Worm (Caenorhabditis elegans) whole organism, L4/young adult: ENCODE measurements around the gene F26D11.1.

Source experiments
- W03F9.2 ChIP-seq: fragments of 150-350 bp; optimal IDR thresholded peaks from 2 replicates; lab custom pipeline; 2014; ENCODE audit warnings: missing biosample characterization, missing genetic modification characterization
- dao-5 ChIP-seq: sonication (generic microtip); optimal IDR thresholded peaks from 2 replicates; lab custom pipeline; 2016; ENCODE audit warnings: missing genotype, missing genetic modification characterization, moderate library complexity, missing compliant biosample characterization
- him-1 ChIP-seq: sonication (generic microtip); optimal IDR thresholded peaks from 2 replicates; lab custom pipeline; 2016; ENCODE audit warnings: missing genotype, missing genetic modification reagents, missing genetic modification characterization, missing compliant biosample characterization

The F26D11.1 gene

DNA sequence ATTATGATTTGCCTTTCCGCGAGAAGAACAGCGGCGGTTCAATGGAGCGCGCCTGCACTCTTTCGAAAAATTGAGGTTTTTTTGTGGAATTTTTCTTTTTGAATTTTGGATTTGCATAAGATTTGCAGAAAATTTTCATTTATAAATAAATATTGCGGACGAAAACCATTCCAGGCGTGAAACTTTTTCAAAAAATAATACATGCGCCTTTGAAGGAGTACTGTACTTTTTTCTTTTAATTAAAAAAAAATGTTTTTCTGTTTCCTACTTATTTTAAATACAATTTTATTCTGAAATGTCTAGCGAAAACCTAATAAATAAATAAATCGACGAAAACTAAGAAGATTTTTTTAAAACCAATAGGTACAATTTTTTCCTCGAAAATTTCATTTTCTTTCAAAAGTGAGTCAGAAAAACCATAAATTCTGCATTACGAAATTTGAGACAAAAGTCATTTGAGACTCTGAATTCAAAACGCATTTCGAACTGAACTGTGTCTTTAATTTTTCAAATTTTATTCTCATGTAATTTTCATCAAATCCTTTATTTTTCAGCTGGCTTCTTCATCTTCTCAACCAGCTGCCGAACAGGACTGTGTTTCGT lies at the start of gene F26D11.1:
F26D11.1 (plus strand) TSS at position 553 of the 603 bp plus-strand sequence.
- TF ChIP-seq W03F9.2 (tag; lab: Kevin White, UChicago) (no peak), dao-5 (tag; lab: Kevin White, UChicago) (no peak), him-1 (no peak)

DNA sequence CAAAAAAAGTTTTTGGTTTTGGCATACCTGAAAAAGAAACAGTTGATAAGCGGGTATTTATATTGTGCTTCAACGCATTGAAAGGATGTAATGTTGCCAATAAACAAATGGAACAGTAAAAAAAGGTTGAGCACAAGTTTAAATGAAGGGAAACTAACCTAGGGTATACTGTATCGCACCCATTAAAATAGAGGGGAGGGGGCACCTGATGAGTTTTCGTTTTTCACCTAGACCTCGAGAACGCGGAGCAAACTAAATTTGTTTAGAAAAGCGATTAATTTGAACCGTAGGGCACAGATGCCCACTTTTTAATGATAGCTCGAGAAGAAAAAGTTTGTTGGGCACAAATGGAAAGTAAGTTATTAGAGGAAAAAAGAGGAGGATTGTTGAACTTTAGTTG lies 48.3 kb upstream of the F26D11.1 start, which contains the start of gene ncx-10:
ncx-10 (minus strand) TSS at position 101 of the 400 bp plus-strand sequence.
- TF ChIP-seq W03F9.2 (tag; lab: Kevin White, UChicago): no peak
- no peak for TF ChIP-seq him-1

ce11 chrV:7937152-7937551 lies 44.2 kb upstream of the F26D11.1 start, which contains the start of gene srsx-3:
Gene srsx-3 (minus strand): TSS chrV:7937252.
- no peak for TF ChIP-seq dao-5 (tag; lab: Kevin White, UChicago)
- TF ChIP-seq him-1: no peak
- TF ChIP-seq W03F9.2 (tag; lab: Kevin White, UChicago): no peak

ce11 chrV:7940299-7940698 lies 41.0 kb upstream of the F26D11.1 start, which contains the start of gene srt-53:
Gene srt-53 (minus strand): TSS chrV:7940399.
- TF ChIP-seq him-1: no peak
- no peak for TF ChIP-seq dao-5 (tag; lab: Kevin White, UChicago)
- TF ChIP-seq W03F9.2 (tag; lab: Kevin White, UChicago): no peak

ce11 chrV:7943568-7943967 lies 37.8 kb upstream of the F26D11.1 start, which contains the start of gene Y97E10B.1:
Gene Y97E10B.1 (plus strand): TSS chrV:7943868.
- no peak for TF ChIP-seq dao-5 (tag; lab: Kevin White, UChicago)
- no peak for TF ChIP-seq him-1
- TF ChIP-seq W03F9.2 (tag; lab: Kevin White, UChicago): no peak

ce11 chrV:7946229-7946628 lies 35.1 kb upstream of the F26D11.1 start:
- no peak for TF ChIP-seq W03F9.2 (tag; lab: Kevin White, UChicago)
- no peak for TF ChIP-seq him-1
- no peak for TF ChIP-seq dao-5 (tag; lab: Kevin White, UChicago)

ce11 chrV:7952855-7953254 lies 28.5 kb upstream of the F26D11.1 start, which contains the start of gene clec-216:
Gene clec-216 (minus strand): TSS chrV:7952955.
- TF ChIP-seq him-1: no peak

DNA sequence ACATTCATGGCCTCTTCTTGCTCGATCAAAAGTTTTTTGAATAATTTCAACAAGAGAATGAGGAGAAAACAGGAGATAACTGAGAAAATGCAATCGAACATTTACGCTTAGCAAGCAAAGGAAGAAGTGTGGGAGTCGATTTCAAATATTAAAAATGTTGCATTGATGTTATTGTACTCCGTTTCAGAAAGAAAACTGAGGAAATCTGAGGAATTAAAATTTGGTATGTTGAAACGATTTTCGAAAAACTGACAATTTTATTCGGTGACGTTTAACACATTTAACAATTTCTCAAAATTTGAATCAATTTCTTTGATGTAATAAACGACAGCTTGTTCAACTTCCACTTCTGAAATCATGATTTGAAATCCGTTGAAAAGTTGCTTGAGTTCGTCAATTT lies 26.8 kb upstream of the F26D11.1 start, which contains the start of gene F26D11.13:
F26D11.13 (minus strand) TSS at position 101 of the 400 bp plus-strand sequence.
- TF ChIP-seq W03F9.2 (tag; lab: Kevin White, UChicago) (no peak), him-1 (no peak), dao-5 (tag; lab: Kevin White, UChicago) (no peak)

ce11 chrV:7955168-7955567 lies 26.2 kb upstream of the F26D11.1 start, which contains the start of gene F26D11.12:
Gene F26D11.12 (minus strand): TSS chrV:7955312.
- TF ChIP-seq dao-5 (tag; lab: Kevin White, UChicago) (no peak), W03F9.2 (tag; lab: Kevin White, UChicago) (peak; percentile 5)

ce11 chrV:7956218-7956617 lies 25.1 kb upstream of the F26D11.1 start, which contains the start of gene pals-34:
Gene pals-34 (minus strand): TSS chrV:7956497.
- TF ChIP-seq dao-5 (tag; lab: Kevin White, UChicago) (no peak), him-1 (no peak), W03F9.2 (tag; lab: Kevin White, UChicago) (no peak)

- TF ChIP-seq him-1: no peak
- no peak for TF ChIP-seq dao-5 (tag; lab: Kevin White, UChicago)
- TF ChIP-seq W03F9.2 (tag; lab: Kevin White, UChicago): no peak
Observed at ce11 chrV:7958740-7959320, 22.5 kb upstream of the F26D11.1 start, which contains the start of the genes clec-217 and F26D11.2. Gene clec-217 (minus strand): TSS chrV:7958840. Gene F26D11.2 (plus strand): TSS chrV:7959270.

DNA sequence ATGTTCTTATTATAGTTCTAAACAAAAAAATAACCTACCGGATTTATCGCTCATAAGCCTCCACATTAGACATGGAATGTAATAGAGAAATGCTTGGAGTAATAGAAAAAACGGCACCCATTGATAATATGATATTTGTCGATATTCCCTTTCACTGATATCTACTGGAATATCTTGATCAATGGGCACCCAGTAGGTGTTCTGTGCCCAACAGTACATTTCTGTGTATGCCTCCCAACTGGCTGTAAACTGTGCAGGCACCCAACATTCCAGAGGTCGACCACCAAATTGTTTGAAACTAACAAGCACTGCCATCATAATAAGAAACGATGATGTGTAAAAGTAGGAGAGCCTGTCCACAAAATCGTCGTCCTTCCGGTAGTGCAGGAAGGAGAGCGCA lies 16.9 kb upstream of the F26D11.1 start:
- no peak for TF ChIP-seq W03F9.2 (tag; lab: Kevin White, UChicago)
- TF ChIP-seq dao-5 (tag; lab: Kevin White, UChicago): no peak
- TF ChIP-seq him-1: no peak

- TF ChIP-seq him-1: no peak
- no peak for TF ChIP-seq W03F9.2 (tag; lab: Kevin White, UChicago)
- no peak for TF ChIP-seq dao-5 (tag; lab: Kevin White, UChicago)
Observed at ce11 chrV:7969107-7969506, 12.2 kb upstream of the F26D11.1 start, which contains the start of gene che-7. Gene che-7 (minus strand): TSS chrV:7969207.

DNA sequence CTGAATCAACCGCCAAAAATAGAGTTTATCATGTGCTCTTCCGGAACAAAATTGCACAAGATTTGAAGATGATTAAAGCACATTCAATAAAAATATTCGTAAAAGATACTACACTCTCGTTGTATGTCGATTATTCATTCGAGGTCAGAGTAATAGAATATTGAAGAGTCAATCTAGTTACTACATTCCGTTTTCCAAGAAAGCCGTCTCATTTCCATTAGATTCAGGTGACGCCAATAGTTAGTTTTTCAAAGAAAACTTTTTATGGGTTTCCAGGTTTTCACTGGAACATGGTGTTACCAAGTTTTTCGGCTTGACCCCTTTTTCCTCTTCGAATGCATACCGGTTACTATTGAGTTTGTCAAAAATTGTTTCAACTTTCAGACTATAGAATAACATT lies 10.8 kb upstream of the F26D11.1 start:
- TF ChIP-seq dao-5 (tag; lab: Kevin White, UChicago): no peak
- no peak for TF ChIP-seq W03F9.2 (tag; lab: Kevin White, UChicago)
- no peak for TF ChIP-seq him-1
